In the genomic region with DNA sequence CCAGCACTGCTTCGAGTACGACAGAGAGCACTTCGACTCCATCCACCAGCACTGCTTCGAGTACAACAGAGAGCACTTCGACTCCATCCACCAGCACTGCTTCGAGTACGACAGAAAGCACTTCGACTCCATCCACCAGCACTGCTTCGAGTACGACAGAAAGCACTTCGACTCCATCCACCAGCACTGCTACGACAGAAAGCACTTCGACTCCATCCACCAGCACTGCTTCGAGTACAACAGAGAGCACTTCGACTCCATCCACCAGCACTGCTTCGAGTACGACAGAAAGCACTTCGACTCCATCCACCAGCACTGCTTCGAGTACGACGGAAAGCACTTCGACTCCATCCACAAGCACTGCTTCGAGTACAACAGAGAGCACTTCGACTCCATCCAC, we compare ENCODE assay signal across 5 worm cellular contexts.
A peak's percentile ranks its signal among the peaks of the same experiment; 100 is the strongest.
TF ChIP-seq lines count a peak whose summit lies in the region.
"Not testable (repeated sequence)": the region's sequence is repeated elsewhere in the genome, so short reads cannot be mapped to it uniquely, and the experiment has no call there.

No protein-coding gene starts in this region.

TF ChIP-seq in whole organism, L1 larva, 84 proteins besides CTCF, POLR2A, EP300 and RAD21:
- peak; percentile 45; the same call in 1 of the 2 replicates for TF ChIP-seq grh-1 (GFP tag; IDR thresholded peaks at IDR 0.05; lab: Robert Waterston, UW)
- TF ChIP-seq mab-9 (GFP tag; IDR thresholded peaks at IDR 0.05; lab: Robert Waterston, UW) = 0 out of 2 replicates have a peak, but pooled peaks have one; percentile 34
TF ChIP-seq in whole organism, L1 larva: peak in this region for 2; not testable (repeated sequence) for 82.

TF ChIP-seq in whole organism, L4 larva, 104 proteins besides CTCF, POLR2A, EP300 and RAD21 (continues in another document):
- TF ChIP-seq tra-1 (GFP tag; IDR thresholded peaks at IDR 0.05; lab: Robert Waterston, UW) (peak; percentile 38; the same call in 1 of the 2 replicates), F44E2.7 (GFP tag; IDR thresholded peaks at IDR 0.05; lab: Robert Waterston, UW) (peak; percentile 95), madf-9 (GFP tag; conservative IDR thresholded peaks at IDR 0.05; lab: Robert Waterston, UW) (peak; percentile 82; the same call in 1 of the 2 replicates), saeg-2 (GFP tag; IDR thresholded peaks at IDR 0.05; lab: Robert Waterston, UW) (peak; percentile 68; the same call in 1 of the 2 replicates), dmd-8 (GFP tag; IDR thresholded peaks at IDR 0.05; lab: Robert Waterston, UW) (peak; percentile 67; the same call in 1 of the 2 replicates), dmd-9 (GFP tag; IDR thresholded peaks at IDR 0.05; lab: Robert Waterston, UW) (peak; percentile 82; the same call in 1 of the 2 replicates), madf-5 (GFP tag; IDR thresholded peaks at IDR 0.05; lab: Robert Waterston, UW) (peak; percentile 85 to 94; a peak in 3 of 4 replicates), snpc-1.2 (GFP tag; IDR thresholded peaks at IDR 0.05; lab: Robert Waterston, UW) (peak; percentile 69; the same call in 1 of the 2 replicates), Y105C5A.15 (GFP tag; IDR thresholded peaks at IDR 0.05; lab: Robert Waterston, UW) (peak; percentile 92; the same call in 1 of the 2 replicates), tag-97 (GFP tag; IDR thresholded peaks at IDR 0.05; lab: Robert Waterston, UW) (0 out of 2 replicates have a peak, but pooled peaks have one; percentile 82), ctbp-1 (GFP tag; IDR thresholded peaks at IDR 0.05; lab: Robert Waterston, UW) (0 out of 2 replicates have a peak, but pooled peaks have one; percentile 9), php-3 (GFP tag; IDR thresholded peaks at IDR 0.05; lab: Robert Waterston, UW) (peak; percentile 70), set-16 (GFP tag; IDR thresholded peaks at IDR 0.05; lab: Robert Waterston, UW) (peak; percentile 62), mxl-2 (GFP tag; conservative IDR thresholded peaks at IDR 0.05; lab: Robert Waterston, UW) (peak; percentile 90), egl-43 (GFP tag; IDR thresholded peaks at IDR 0.05; lab: Robert Waterston, UW) (peak; percentile 89), ceh-44 (GFP tag; IDR thresholded peaks at IDR 0.05; lab: Robert Waterston, UW) (peak; percentile 92), zip-11 (GFP tag; IDR thresholded peaks at IDR 0.05; lab: Robert Waterston, UW) (peak; percentile 84; the same call in 1 of the 2 replicates), nhr-42 (GFP tag; IDR thresholded peaks at IDR 0.05; lab: Robert Waterston, UW) (peak; percentile 74; the same call in 1 of the 2 replicates)

TF ChIP-seq in whole organism, early embryonic, 17 proteins besides CTCF, POLR2A, EP300 and RAD21:
- TF ChIP-seq tbx-37 (GFP tag; conservative IDR thresholded peaks at IDR 0.05; lab: Robert Waterston, UW) (0 out of 2 replicates have a peak, but pooled peaks have one; percentile 46), scrt-1 (GFP tag; IDR thresholded peaks at IDR 0.05; lab: Robert Waterston, UW) (peak; percentile 73; the same call in 1 of the 2 replicates)
TF ChIP-seq in whole organism, early embryonic: peak in this region for 2; not testable (repeated sequence) for 15.

TF ChIP-seq in whole organism, midembryonic, 9 proteins besides CTCF, POLR2A, EP300 and RAD21:
- TF ChIP-seq tab-1 (GFP tag; IDR thresholded peaks at IDR 0.05; lab: Robert Waterston, UW) (peak; percentile 81), T22C8.4 (GFP tag; IDR thresholded peaks at IDR 0.05; lab: Robert Waterston, UW) (peak; percentile 47; the same call in 1 of the 2 replicates), ref-1 (GFP tag; conservative IDR thresholded peaks at IDR 0.05; lab: Robert Waterston, UW) (0 out of 2 replicates have a peak, but pooled peaks have one; percentile 25)

TF ChIP-seq in whole organism, young adult, 124 proteins besides CTCF, POLR2A, EP300 and RAD21:
- TF ChIP-seq madf-6 (GFP tag; IDR thresholded peaks at IDR 0.05; lab: Robert Waterston, UW) = 0 out of 2 replicates have a peak, but pooled peaks have one; percentile 28
- peak; percentile 92; the same call in 1 of the 2 replicates for TF ChIP-seq ceh-58 (GFP tag; IDR thresholded peaks at IDR 0.05; lab: Robert Waterston, UW)
- peak; percentile 74; the same call in 1 of the 2 replicates for TF ChIP-seq madf-3 (GFP tag; IDR thresholded peaks at IDR 0.05; lab: Robert Waterston, UW)
- peak; percentile 81; the same call in 1 of the 2 replicates for TF ChIP-seq ztf-25 (GFP tag; IDR thresholded peaks at IDR 0.05; lab: Robert Waterston, UW)
- peak; percentile 99 for TF ChIP-seq cebp-2 (GFP tag; IDR thresholded peaks at IDR 0.05; lab: Robert Waterston, UW)
- TF ChIP-seq aptf-3 (GFP tag; IDR thresholded peaks at IDR 0.05; lab: Robert Waterston, UW) = peak; percentile 97
- TF ChIP-seq let-526 (GFP tag; IDR thresholded peaks at IDR 0.05; lab: Robert Waterston, UW) = peak; percentile 73; the same call in 1 of the 2 replicates
- peak; percentile 85 for TF ChIP-seq sea-2 (GFP tag; IDR thresholded peaks at IDR 0.05; lab: Robert Waterston, UW)
- peak; percentile 97 for TF ChIP-seq nhr-120 (GFP tag; IDR thresholded peaks at IDR 0.05; lab: Robert Waterston, UW)
- 0 out of 2 replicates have a peak, but pooled peaks have one; percentile 84 for TF ChIP-seq nfya-2 (GFP tag; IDR thresholded peaks at IDR 0.05; lab: Robert Waterston, UW)
- peak; percentile 88; the same call in 1 of the 2 replicates for TF ChIP-seq egl-18 (GFP tag; IDR thresholded peaks at IDR 0.05; lab: Robert Waterston, UW)
- TF ChIP-seq cebp-1 (GFP tag; IDR thresholded peaks at IDR 0.05; lab: Robert Waterston, UW) = peak; percentile 57; the same call in 1 of the 2 replicates
- not testable (repeated sequence) for TF ChIP-seq cebp-1 (tag; optimal IDR thresholded peaks at IDR 0.05; lab: Kevin White, UChicago)
- TF ChIP-seq D2030.7 (GFP tag; IDR thresholded peaks at IDR 0.05; lab: Robert Waterston, UW) = peak; percentile 59
- peak; percentile 48 for TF ChIP-seq B0019.2 (GFP tag; conservative IDR thresholded peaks at IDR 0.05; lab: Robert Waterston, UW)
- TF ChIP-seq ztf-6 (GFP tag; IDR thresholded peaks at IDR 0.05; lab: Robert Waterston, UW) = peak; percentile 90
- peak; percentile 71; the same call in 1 of the 2 replicates for TF ChIP-seq Y53G8AR.9 (GFP tag; conservative IDR thresholded peaks at IDR 0.05; lab: Robert Waterston, UW)
- peak; percentile 86; the same call in 1 of the 2 replicates for TF ChIP-seq Y56A3A.18 (GFP tag; IDR thresholded peaks at IDR 0.05; lab: Robert Waterston, UW)
- TF ChIP-seq K11D2.4 (GFP tag; IDR thresholded peaks at IDR 0.05; lab: Robert Waterston, UW) = 0 out of 2 replicates have a peak, but pooled peaks have one; percentile 55
- peak; percentile 79; the same call in 1 of the 2 replicates for TF ChIP-seq egrh-3 (GFP tag; IDR thresholded peaks at IDR 0.05; lab: Robert Waterston, UW)
- TF ChIP-seq lag-1 (GFP tag; IDR thresholded peaks at IDR 0.05; lab: Robert Waterston, UW) = peak; percentile 96
- peak; percentile 67; the same call in 1 of the 2 replicates for TF ChIP-seq ekl-4 (GFP tag; IDR thresholded peaks at IDR 0.05; lab: Robert Waterston, UW)
- TF ChIP-seq pbrm-1 (GFP tag; IDR thresholded peaks at IDR 0.05; lab: Robert Waterston, UW) = 0 out of 2 replicates have a peak, but pooled peaks have one; percentile 47
- TF ChIP-seq attf-6 (GFP tag; IDR thresholded peaks at IDR 0.05; lab: Robert Waterston, UW) = peak; percentile 70; the same call in 1 of the 2 replicates
- TF ChIP-seq C06A6.2 (GFP tag; conservative IDR thresholded peaks at IDR 0.05; lab: Robert Waterston, UW) = peak; percentile 64; the same call in 1 of the 2 replicates
- TF ChIP-seq F39B2.1 (GFP tag; IDR thresholded peaks at IDR 0.05; lab: Robert Waterston, UW) = 0 out of 2 replicates have a peak, but pooled peaks have one; percentile 10
- peak; percentile 76 for TF ChIP-seq nfyb-1 (GFP tag; IDR thresholded peaks at IDR 0.05; lab: Robert Waterston, UW)
- peak; percentile 70; the same call in 1 of the 2 replicates for TF ChIP-seq aptf-2 (GFP tag; conservative IDR thresholded peaks at IDR 0.05; lab: Robert Waterston, UW)
TF ChIP-seq in whole organism, young adult: peak in this region for 27; not testable (repeated sequence) for 97.
